Fruit fly (Drosophila melanogaster) whole organism, embryonic: ENCODE results near the gene dls.

Experiments
- Atf-2 ChIP-seq: fragments of 200-800 bp; sonication (Bioruptor generic); optimal IDR thresholded peaks from 2 replicates; lab custom pipeline; 2016; ENCODE audit warnings: missing biosample characterization, missing genetic modification characterization
- Bdp1 ChIP-seq: fragments of 200-800 bp; sonication (Bioruptor generic); optimal IDR thresholded peaks from 3 replicates; lab custom pipeline; 2016; ENCODE audit warnings: missing biosample characterization, missing genetic modification characterization
- CG12071 ChIP-seq: fragments of 200-800 bp; sonication (Bioruptor generic); optimal IDR thresholded peaks from 3 replicates; lab custom pipeline; 2018; ENCODE audit warnings: missing biosample characterization, mild to moderate bottlenecking, missing genetic modification characterization
- CG12391 ChIP-seq: fragments of 200-800 bp; sonication (Bioruptor generic); optimal IDR thresholded peaks from 3 replicates; lab custom pipeline; 2018; ENCODE audit warnings: missing biosample characterization, mild to moderate bottlenecking, missing genetic modification characterization, moderate library complexity
- CG14710 ChIP-seq: fragments of 200-800 bp; sonication (Bioruptor generic); optimal IDR thresholded peaks from 3 replicates; lab custom pipeline; 2019; ENCODE audit warnings: missing biosample characterization, mild to moderate bottlenecking, missing genetic modification characterization, moderate library complexity
- CG16813 ChIP-seq: fragments of 200-800 bp; sonication (Bioruptor generic); IDR thresholded peaks from 3 replicates; pipeline ENCODE4 v1.3.6; 2022; ENCODE audit warnings: missing biosample characterization, missing genetic modification characterization; ENCODE audit not compliant: partially characterized antibody
- CG2875 ChIP-seq: fragments of 200-800 bp; sonication (Bioruptor generic); optimal IDR thresholded peaks from 2 replicates; lab custom pipeline; 2017; ENCODE audit warnings: missing biosample characterization, mild to moderate bottlenecking, missing genetic modification characterization, missing genetic modification reagents
- CG30431 ChIP-seq: fragments of 200-800 bp; sonication (Bioruptor generic); optimal IDR thresholded peaks from 2 replicates; lab custom pipeline; 2017; ENCODE audit warnings: missing biosample characterization, missing genetic modification characterization
- CG3065 ChIP-seq: fragments of 200-800 bp; sonication (Bioruptor generic); optimal IDR thresholded peaks from 2 replicates; lab custom pipeline; 2016; ENCODE audit warnings: missing biosample characterization, missing genetic modification characterization
- CG31388 ChIP-seq: fragments of 200-800 bp; sonication (Bioruptor generic); optimal IDR thresholded peaks from 2 replicates; lab custom pipeline; 2016; ENCODE audit warnings: missing biosample characterization, missing genetic modification characterization
- CG34376 ChIP-seq: fragments of 200-800 bp; sonication (Bioruptor generic); optimal IDR thresholded peaks from 2 replicates; lab custom pipeline; 2018; ENCODE audit warnings: missing biosample characterization, mild to moderate bottlenecking, missing genetic modification characterization
- CG5953 ChIP-seq: fragments of 200-800 bp; sonication (Bioruptor generic); IDR thresholded peaks from 2 replicates; pipeline ENCODE4 v1.3.6; 2022; ENCODE audit warnings: missing biosample characterization, missing genetic modification characterization
- CG6813 ChIP-seq: fragments of 200-800 bp; sonication (Bioruptor generic); optimal IDR thresholded peaks from 2 replicates; lab custom pipeline; 2017; ENCODE audit warnings: missing biosample characterization, missing genetic modification characterization, mild to moderate bottlenecking, moderate library complexity, missing genetic modification reagents
- CG7987 ChIP-seq: fragments of 200-800 bp; sonication (Bioruptor generic); optimal IDR thresholded peaks from 2 replicates; lab custom pipeline; 2018; ENCODE audit warnings: missing biosample characterization, mild to moderate bottlenecking, missing genetic modification characterization, moderate library complexity
- CG8388 ChIP-seq: fragments of 200-800 bp; sonication (Bioruptor generic); optimal IDR thresholded peaks from 2 replicates; lab custom pipeline; 2019; ENCODE audit warnings: missing biosample characterization, mild to moderate bottlenecking, missing genetic modification characterization, moderate library complexity
- CG8944 ChIP-seq: fragments of 200-800 bp; sonication (Bioruptor generic); optimal IDR thresholded peaks from 3 replicates; lab custom pipeline; 2016; ENCODE audit warnings: missing biosample characterization, missing genetic modification characterization
- Camta ChIP-seq: fragments of 200-800 bp; sonication (Bioruptor generic); optimal IDR thresholded peaks from 2 replicates; lab custom pipeline; 2016; ENCODE audit warnings: missing biosample characterization, missing genetic modification characterization
- D19A ChIP-seq: fragments of 200-800 bp; optimal IDR thresholded peaks from 3 replicates; lab custom pipeline; 2019; ENCODE audit warnings: missing biosample characterization, mild to moderate bottlenecking, missing genetic modification characterization, moderate library complexity
- Dad ChIP-seq: fragments of 200-800 bp; sonication (Bioruptor generic); optimal IDR thresholded peaks from 3 replicates; lab custom pipeline; 2016; ENCODE audit warnings: missing biosample characterization, missing genetic modification characterization
- Doc3 ChIP-seq: fragments of 200-800 bp; sonication (Bioruptor generic); IDR thresholded peaks from 3 replicates; pipeline ENCODE4 v1.3.6; 2022; ENCODE audit warnings: missing biosample characterization, missing genetic modification characterization; ENCODE audit not compliant: partially characterized antibody
- Dref ChIP-seq: fragments of 200-800 bp; sonication (Bioruptor generic); IDR thresholded peaks from 2 replicates; pipeline ENCODE4 v1.3.6; 2022; ENCODE audit warnings: missing biosample characterization, missing genetic modification characterization
- E2f1 ChIP-seq: fragments of 200-800 bp; sonication (Bioruptor generic); IDR thresholded peaks from 2 replicates; pipeline ENCODE4 v1.3.6; 2022; ENCODE audit warnings: missing biosample characterization, missing genetic modification characterization
- Hr39 ChIP-seq: fragments of >200 bp; optimal IDR thresholded peaks from 2 replicates; lab custom pipeline; 2017
- Jarid2 ChIP-seq: fragments of 200-800 bp; sonication (Bioruptor generic); optimal IDR thresholded peaks from 3 replicates; lab custom pipeline; 2017; ENCODE audit warnings: mild to moderate bottlenecking, missing biosample characterization, missing genetic modification reagents, missing genetic modification characterization
- Max ChIP-seq: fragments of 200-800 bp; sonication (Bioruptor generic); optimal IDR thresholded peaks from 2 replicates; lab custom pipeline; 2016; ENCODE audit warnings: missing biosample characterization, mild to moderate bottlenecking, missing genetic modification characterization
- NC2β ChIP-seq: fragments of 200-800 bp; sonication (Bioruptor generic); optimal IDR thresholded peaks from 2 replicates; lab custom pipeline; 2016; ENCODE audit warnings: missing biosample characterization, missing genetic modification characterization
- Nf-YB ChIP-seq: fragments of 200-800 bp; sonication (Bioruptor generic); optimal IDR thresholded peaks from 3 replicates; lab custom pipeline; 2019; ENCODE audit warnings: missing biosample characterization, mild to moderate bottlenecking, missing genetic modification characterization, moderate library complexity
- Ravus ChIP-seq: fragments of 200-800 bp; sonication (Bioruptor generic); IDR thresholded peaks from 2 replicates; pipeline ENCODE4 v1.3.6; 2022; ENCODE audit warnings: missing biosample characterization, missing genetic modification characterization
- Sry-β ChIP-seq: fragments of 200-800 bp; sonication (Bioruptor generic); optimal IDR thresholded peaks from 2 replicates; lab custom pipeline; 2018; ENCODE audit warnings: missing biosample characterization, mild to moderate bottlenecking, missing genetic modification characterization, moderate library complexity
- abd-A ChIP-seq: fragments of 200-800 bp; sonication (Bioruptor generic); optimal IDR thresholded peaks from 3 replicates; lab custom pipeline; 2019; ENCODE audit warnings: missing biosample characterization, mild to moderate bottlenecking, missing genetic modification characterization, moderate library complexity
- ac ChIP-seq: fragments of 200-800 bp; sonication (Bioruptor generic); optimal IDR thresholded peaks from 3 replicates; lab custom pipeline; 2017; ENCODE audit warnings: missing biosample characterization, mild to moderate bottlenecking, missing genetic modification characterization
- bab2 ChIP-seq: fragments of 200-800 bp; sonication (Bioruptor generic); optimal IDR thresholded peaks from 2 replicates; lab custom pipeline; 2016; ENCODE audit warnings: missing biosample characterization, missing genetic modification characterization
- br ChIP-seq: fragments of >200 bp; optimal IDR thresholded peaks from 2 replicates; lab custom pipeline; 2017
- corto ChIP-seq: fragments of 200-800 bp; sonication (Bioruptor generic); optimal IDR thresholded peaks from 2 replicates; lab custom pipeline; 2016; ENCODE audit warnings: missing biosample characterization, mild to moderate bottlenecking, missing genetic modification characterization, moderate library complexity
- crc ChIP-seq: fragments of 200-800 bp; sonication (Bioruptor generic); optimal IDR thresholded peaks from 2 replicates; lab custom pipeline; 2016; ENCODE audit warnings: missing biosample characterization, missing genetic modification characterization
- crol ChIP-seq: fragments of 200-800 bp; sonication (Bioruptor generic); IDR thresholded peaks from 2 replicates; pipeline ENCODE4 v1.3.6; 2022; ENCODE audit warnings: missing biosample characterization, missing genetic modification characterization
- dmrt11E ChIP-seq: fragments of 200-800 bp; sonication (Bioruptor generic); optimal IDR thresholded peaks from 3 replicates; lab custom pipeline; 2018; ENCODE audit warnings: missing biosample characterization, mild to moderate bottlenecking, missing genetic modification characterization, moderate library complexity
- emc ChIP-seq: fragments of 200-800 bp; sonication (Bioruptor generic); optimal IDR thresholded peaks from 2 replicates; lab custom pipeline; 2016; ENCODE audit warnings: missing biosample characterization, missing genetic modification characterization
- gcm2 ChIP-seq: fragments of 200-800 bp; sonication (Bioruptor generic); optimal IDR thresholded peaks from 2 replicates; lab custom pipeline; 2016; ENCODE audit warnings: missing biosample characterization, missing genetic modification characterization
- kay ChIP-seq: fragments of 200-800 bp; sonication (Bioruptor generic); optimal IDR thresholded peaks from 2 replicates; lab custom pipeline; 2016; ENCODE audit warnings: missing biosample characterization, missing genetic modification characterization
- onecut ChIP-seq: fragments of 200-800 bp; sonication (Bioruptor generic); IDR thresholded peaks from 2 replicates; pipeline ENCODE4 v1.3.6; 2022; ENCODE audit warnings: missing biosample characterization, missing genetic modification characterization
- pho ChIP-seq: fragments of 200-800 bp; sonication (Bioruptor generic); optimal IDR thresholded peaks from 2 replicates; lab custom pipeline; 2016; ENCODE audit warnings: missing biosample characterization, missing genetic modification characterization
- prd ChIP-seq, 3 experiments: fragments of >200 bp in 2 of 3; fragments of 200-800 bp in 1 of 3; sonication (Bioruptor generic) in 1 of 3; optimal IDR thresholded peaks in 2 of 3; IDR thresholded peaks in 1 of 3; 2 replicates in 2 of 3; 3 replicates in 1 of 3; pipeline versions ENCODE4 v1.3.6 to Lab custom; 2017 to 2022; ENCODE audit warnings: missing biosample characterization in 1 of 3, missing genetic modification characterization in 1 of 3
- sc ChIP-seq, 3 experiments: fragments of >200 bp in 2 of 3; fragments of 200-800 bp in 1 of 3; sonication (Bioruptor generic) in 1 of 3; optimal IDR thresholded peaks; 2 replicates in 2 of 3; 3 replicates in 1 of 3; lab custom pipeline; 2017; ENCODE audit warnings: mild to moderate bottlenecking in 1 of 3, missing biosample characterization in 1 of 3, missing genetic modification characterization in 1 of 3, missing genetic modification reagents in 1 of 3
- shn ChIP-seq: fragments of 200-800 bp; sonication (Bioruptor generic); optimal IDR thresholded peaks from 3 replicates; lab custom pipeline; 2016; ENCODE audit warnings: missing biosample characterization, missing genetic modification characterization
- sr ChIP-seq: fragments of 200-800 bp; sonication (Bioruptor generic); IDR thresholded peaks from 3 replicates; pipeline ENCODE4 v1.3.6; 2022; ENCODE audit warnings: missing biosample characterization, missing genetic modification characterization
- tin ChIP-seq: fragments of 200-800 bp; sonication (Bioruptor generic); optimal IDR thresholded peaks from 3 replicates; lab custom pipeline; 2016; ENCODE audit warnings: missing biosample characterization, missing genetic modification characterization
- tll ChIP-seq, 2 experiments: fragments of 200-800 bp in 1 of 2; fragments of >200 bp in 1 of 2; sonication (Bioruptor generic) in 1 of 2; optimal IDR thresholded peaks; 2 replicates each; lab custom pipeline; 2017 to 2019; ENCODE audit warnings: missing biosample characterization in 2 of 2, missing genetic modification characterization in 2 of 2, mild to moderate bottlenecking in 1 of 2, moderate library complexity in 1 of 2
- twi ChIP-seq: fragments of 200-800 bp; optimal IDR thresholded peaks from 2 replicates; lab custom pipeline; 2019; ENCODE audit warnings: missing biosample characterization, mild to moderate bottlenecking, missing genetic modification characterization, moderate library complexity

Gene dls

DNA sequence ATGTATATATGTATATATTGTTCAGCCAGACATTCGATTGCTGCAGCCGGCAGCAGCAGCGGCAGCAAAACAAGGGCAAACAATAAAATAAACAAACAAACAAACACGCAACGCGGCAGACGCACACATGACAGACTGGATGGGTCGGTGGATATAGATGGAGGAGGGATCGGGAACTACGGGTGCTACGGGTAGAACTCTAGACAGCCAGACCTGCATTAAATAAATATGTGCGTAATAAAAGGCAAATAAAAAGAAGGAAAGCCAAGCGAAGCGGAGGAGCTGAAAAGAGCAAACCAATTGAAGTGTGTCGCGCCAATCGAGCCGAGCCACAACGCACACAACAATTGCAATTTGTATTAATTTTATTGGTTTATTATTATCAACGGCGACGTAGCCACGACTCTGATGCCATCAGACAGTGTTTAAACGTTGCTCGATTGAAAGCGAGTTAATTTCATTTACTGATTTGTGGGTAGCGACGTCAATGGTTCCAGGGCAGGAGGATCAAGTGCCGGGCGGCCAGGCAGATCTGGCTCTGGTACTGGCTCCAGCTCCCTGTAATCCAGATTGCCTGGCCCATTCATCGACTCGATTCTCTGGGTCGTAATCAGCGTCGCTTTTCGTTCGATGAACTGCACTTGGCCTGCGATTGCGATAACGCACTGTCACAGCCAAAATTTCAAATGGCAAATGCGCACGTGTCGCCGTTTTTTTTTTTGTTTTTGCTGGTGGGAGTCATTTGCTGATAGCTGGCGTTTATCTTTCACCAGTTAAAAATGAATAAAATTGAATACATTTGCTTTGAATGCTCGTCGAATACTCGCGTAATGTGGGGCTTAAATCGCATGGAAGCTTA lies 7.0 kb upstream of the dls start (continued):
- TF ChIP-seq CG5953 (GFP tag; lab: Robert Waterston, UW) (no peak), Dad (GFP tag; lab: Kevin White, UChicago) (no peak), gcm2 (GFP tag; lab: Kevin White, UChicago) (no peak), CG12071 (peak; percentile 42), ac (GFP tag; lab: Kevin White, UChicago) (no peak), Atf-2 (GFP tag; lab: Kevin White, UChicago) (no peak), kay (GFP tag; lab: Kevin White, UChicago) (no peak), E2f1 (no peak), sc (optimal IDR thresholded peaks at IDR 0.05; lab: Kevin White, UChicago) (no peak), sc (GFP tag; optimal IDR thresholded peaks at IDR 0.05; lab: Kevin White, UChicago) (peak; percentile 65), CG16813 (GFP tag; lab: Robert Waterston, UW) (no peak), CG3065 (no peak), br (lab: Kevin White, UChicago) (no peak), CG30431 (GFP tag; lab: Kevin White, UChicago) (peak; percentile 21), CG7987 (peak; percentile 48), pho (GFP tag; lab: Kevin White, UChicago) (no peak), prd (optimal IDR thresholded peaks at IDR 0.05; lab: Kevin White, UChicago) (no peak), prd (GFP tag; IDR thresholded peaks at IDR 0.05; lab: Robert Waterston, UW) (no peak), CG2875 (GFP tag; lab: Kevin White, UChicago) (peak; percentile 81), Bdp1 (no peak), CG14710 (peak; percentile 60), Nf-YB (peak; percentile 24), CG12391 (no peak), dmrt11E (tag; lab: Kevin White, UChicago) (peak; percentile 62), tll (GFP tag; optimal IDR thresholded peaks at IDR 0.05; lab: Kevin White, UChicago) (no peak), Sry-β (GFP tag; lab: Kevin White, UChicago) (peak; percentile 36), Max (GFP tag; lab: Kevin White, UChicago) (no peak), tin (GFP tag; lab: Kevin White, UChicago) (no peak), CG8944 (GFP tag; lab: Kevin White, UChicago) (no peak), CG31388 (GFP tag; lab: Kevin White, UChicago) (no peak), CG6813 (GFP tag; lab: Kevin White, UChicago) (peak; percentile 62), onecut (GFP tag; lab: Robert Waterston, UW) (no peak; the same call in 1 of the 2 replicates), bab2 (GFP tag; lab: Kevin White, UChicago) (peak; percentile 13), crol (peak; percentile 61), CG34376 (GFP tag; lab: Kevin White, UChicago) (no peak), Dref (GFP tag; lab: Robert Waterston, UW) (no peak), CG8388 (GFP tag; lab: Kevin White, UChicago) (peak; percentile 10), NC2β (GFP tag; lab: Kevin White, UChicago) (peak; percentile 40), abd-A (tag; lab: Kevin White, UChicago) (no peak), crc (GFP tag; lab: Kevin White, UChicago) (no peak), D19A (tag; lab: Kevin White, UChicago) (peak; percentile 17), Jarid2 (GFP tag; lab: Kevin White, UChicago) (no peak), twi (tag; lab: Kevin White, UChicago) (peak; percentile 73), Ravus (GFP tag; lab: Robert Waterston, UW) (no peak), Doc3 (GFP tag; lab: Robert Waterston, UW) (no peak), sr (GFP tag; lab: Robert Waterston, UW) (no peak), corto (GFP tag; lab: Kevin White, UChicago) (peak; percentile 45), shn (no peak), emc (no peak), Hr39 (no peak), Camta (no peak)
